Worm (Caenorhabditis elegans): ENCODE results near the gene Y110A2AR.1.
A peak's percentile ranks its signal among the peaks of the same experiment; 100 is the strongest.

The Y110A2AR.1 gene

ce11 chrII:2919074-2919857 lies at the start of gene Y110A2AR.1, which contains the start of gene ncap-1:
Gene Y110A2AR.1, plus strand, starts transcription at chrII:2919710.
Gene ncap-1, minus strand, starts transcription at chrII:2919314.
- TF ChIP-seq unc-130 (GFP tag; optimal IDR thresholded peaks at IDR 0.05), result peak; percentile 55
- TF ChIP-seq ceh-32 (tag; optimal IDR thresholded peaks at IDR 0.05; ENCODE audit: poor library complexity), result no peak
- no peak for TF ChIP-seq skn-1 (tag; optimal IDR thresholded peaks at IDR 0.05)
- TF ChIP-seq lin-38 (GFP tag; IDR thresholded peaks at IDR 0.05), result peak; percentile 10; the same call in 1 of the 2 replicates
- TF ChIP-seq hif-1 (tag; optimal IDR thresholded peaks at IDR 0.05), result peak in 1 of 2 experiments; percentile 26
- peak; percentile 62 for TF ChIP-seq aha-1 (tag)
- peak; percentile 85 for TF ChIP-seq F49E8.2 (tag; optimal IDR thresholded peaks at IDR 0.05; ENCODE audit: borderline replicate concordance)
- TF ChIP-seq spr-3 (GFP tag; optimal IDR thresholded peaks at IDR 0.05), result no peak
- TF ChIP-seq mes-2 (tag; optimal IDR thresholded peaks at IDR 0.05; ENCODE audit: poor library complexity, severe bottlenecking), result peak; percentile 78
- TF ChIP-seq dpl-1 (GFP tag; optimal IDR thresholded peaks at IDR 0.05), result peak; percentile 65
- TF ChIP-seq Y48G9A.11 (GFP tag; IDR thresholded peaks at IDR 0.05), result no peak
- TF ChIP-seq unc-62 (GFP tag; optimal IDR thresholded peaks at IDR 0.05 in 1 of 2), result peak in 1 of 2 experiments; percentile 18
- no peak for TF ChIP-seq unc-62 (tag; optimal IDR thresholded peaks at IDR 0.05)

ce11 chrII:2871816-2872215 lies 47.7 kb upstream of the Y110A2AR.1 start, which contains the start of gene Y110A2AL.10:
Gene Y110A2AL.10, minus strand, starts transcription at chrII:2871916.
- TF ChIP-seq zip-2 (tag; optimal IDR thresholded peaks at IDR 0.05), result no peak
- TF ChIP-seq nhr-10 (tag; optimal IDR thresholded peaks at IDR 0.05), result no peak
- no peak for TF ChIP-seq nhr-25 (tag; optimal IDR thresholded peaks at IDR 0.05; ENCODE audit: borderline replicate concordance, insufficient read depth)
- TF ChIP-seq tra-1 (GFP tag; IDR thresholded peaks at IDR 0.05), result no peak
- TF ChIP-seq nhr-6 (tag; optimal IDR thresholded peaks at IDR 0.05), result no peak
- no peak for TF ChIP-seq zip-11 (GFP tag; IDR thresholded peaks at IDR 0.05)
- TF ChIP-seq nhr-111 (GFP tag; optimal IDR thresholded peaks at IDR 0.05), result no peak
- TF ChIP-seq nhr-77 (tag; optimal IDR thresholded peaks at IDR 0.05), result no peak
- no peak for TF ChIP-seq unc-130 (GFP tag; optimal IDR thresholded peaks at IDR 0.05)
- no peak for TF ChIP-seq set-16 (GFP tag; IDR thresholded peaks at IDR 0.05)
- no peak for TF ChIP-seq attf-4 (tag; optimal IDR thresholded peaks at IDR 0.05)
- TF ChIP-seq Y75B8A.6 (GFP tag; IDR thresholded peaks at IDR 0.05), result no peak
- no peak for TF ChIP-seq zfp-3 (GFP tag; conservative IDR thresholded peaks at IDR 0.05)
- TF ChIP-seq ZK546.5 (tag; optimal IDR thresholded peaks at IDR 0.05), result no peak
- TF ChIP-seq madf-9 (GFP tag; conservative IDR thresholded peaks at IDR 0.05), result no peak
- TF ChIP-seq spr-3 (GFP tag; optimal IDR thresholded peaks at IDR 0.05), result no peak

- TF ChIP-seq nhr-11 (tag; optimal IDR thresholded peaks at IDR 0.05) (no peak), hlh-30 (tag; optimal IDR thresholded peaks at IDR 0.05; ENCODE audit: insufficient read depth) (no peak), fos-1 (tag; optimal IDR thresholded peaks at IDR 0.05) (no peak), nhr-76 (tag; optimal IDR thresholded peaks at IDR 0.05) (no peak), egl-27 (tag; optimal IDR thresholded peaks at IDR 0.05) (no peak), mep-1 (tag; optimal IDR thresholded peaks at IDR 0.05) (no peak), dmd-9 (GFP tag; IDR thresholded peaks at IDR 0.05) (no peak), ztf-11 (tag; optimal IDR thresholded peaks at IDR 0.05) (no peak)
Measured at ce11 chrII:2874801-2875200, 44.7 kb upstream of the Y110A2AR.1 start, which contains the start of gene Y110A2AL.1. Gene Y110A2AL.1, plus strand, starts transcription at chrII:2875101.

- TF ChIP-seq lir-3 (tag; optimal IDR thresholded peaks at IDR 0.05) (no peak), hif-1 (tag; optimal IDR thresholded peaks at IDR 0.05) (no peak), saeg-2 (GFP tag; IDR thresholded peaks at IDR 0.05) (no peak), ceh-32 (tag; optimal IDR thresholded peaks at IDR 0.05; ENCODE audit: poor library complexity) (no peak), lim-7 (GFP tag; IDR thresholded peaks at IDR 0.05) (no peak), pha-4 (GFP tag; IDR thresholded peaks at IDR 0.05) (no peak), pha-4 (tag; optimal IDR thresholded peaks at IDR 0.05) (no peak), aha-1 (tag) (peak; percentile 92)
Measured at ce11 chrII:2878909-2879308, 40.6 kb upstream of the Y110A2AR.1 start.

Data from whole organism, L4 larva.